Fruit fly (Drosophila melanogaster): ENCODE measurements around the gene spen.

spen gene

dm6 chr2L:243819-244218 lies 85.0 kb downstream of the spen start (continued):
- TF ChIP-seq CG30403 (GFP tag; optimal IDR thresholded peaks at IDR 0.05), result peak; percentile 35
- TF ChIP-seq CG7745 (tag; optimal IDR thresholded peaks at IDR 0.05), result no peak
- TF ChIP-seq CG13775 (GFP tag; optimal IDR thresholded peaks at IDR 0.05), result peak; percentile 9
- TF ChIP-seq CG17361 (GFP tag; IDR thresholded peaks at IDR 0.05), result no peak
- no peak for TF ChIP-seq Hmx (GFP tag; optimal IDR thresholded peaks at IDR 0.05)
- TF ChIP-seq bsh (GFP tag; optimal IDR thresholded peaks at IDR 0.05), result no peak
- no peak for TF ChIP-seq gfzf (GFP tag; optimal IDR thresholded peaks at IDR 0.05)
- no peak for TF ChIP-seq abd-A (tag; optimal IDR thresholded peaks at IDR 0.05)
- no peak for TF ChIP-seq jumu (GFP tag; optimal IDR thresholded peaks at IDR 0.05)
- no peak for TF ChIP-seq Dp (GFP tag; optimal IDR thresholded peaks at IDR 0.05)
- 0 out of 2 replicates have a peak, but pooled peaks have one; percentile 16 for TF ChIP-seq klu (GFP tag; IDR thresholded peaks at IDR 0.05)
- no peak for TF ChIP-seq CG13894 (tag; optimal IDR thresholded peaks at IDR 0.05)
- TF ChIP-seq oc (tag; optimal IDR thresholded peaks at IDR 0.05), result no peak
- no peak for TF ChIP-seq CG17568 (GFP tag; optimal IDR thresholded peaks at IDR 0.05)
- no peak; the same call in 1 of the 2 replicates for TF ChIP-seq sob (GFP tag; IDR thresholded peaks at IDR 0.05)
- no peak for TF ChIP-seq CG9932 (GFP tag; IDR thresholded peaks at IDR 0.05)
- TF ChIP-seq ato (GFP tag; IDR thresholded peaks at IDR 0.05; ENCODE audit: partially characterized antibody), result no peak
- no peak for TF ChIP-seq lov (optimal IDR thresholded peaks at IDR 0.05)
- TF ChIP-seq lov (GFP tag; IDR thresholded peaks at IDR 0.05), result no peak
- TF ChIP-seq croc (GFP tag; conservative IDR thresholded peaks at IDR 0.05), result no peak
- no peak for TF ChIP-seq tx (GFP tag; optimal IDR thresholded peaks at IDR 0.05)
- no peak for TF ChIP-seq Doc2 (GFP tag; IDR thresholded peaks at IDR 0.05)
- no peak for TF ChIP-seq wek (GFP tag; optimal IDR thresholded peaks at IDR 0.05)
- TF ChIP-seq C15 (GFP tag; IDR thresholded peaks at IDR 0.05), result no peak
- TF ChIP-seq HLHmδ (GFP tag; optimal IDR thresholded peaks at IDR 0.05), result no peak
- peak; percentile 41; the same call in 1 of the 2 replicates for TF ChIP-seq Rfx (GFP tag; IDR thresholded peaks at IDR 0.05)
- peak; percentile 10 for TF ChIP-seq CG18476 (GFP tag; optimal IDR thresholded peaks at IDR 0.05)
- no peak for TF ChIP-seq sc (optimal IDR thresholded peaks at IDR 0.05)
- TF ChIP-seq sc (GFP tag; optimal IDR thresholded peaks at IDR 0.05), result no peak
- peak; percentile 44; the same call in 1 of the 2 replicates for TF ChIP-seq CG4730 (GFP tag; IDR thresholded peaks at IDR 0.05)
- TF ChIP-seq Hmr (GFP tag; optimal IDR thresholded peaks at IDR 0.05), result peak; percentile 40
- TF ChIP-seq knrl (GFP tag; IDR thresholded peaks at IDR 0.05; ENCODE audit: partially characterized antibody), result no peak
- 0 out of 2 replicates have a peak, but pooled peaks have one; percentile 24 for TF ChIP-seq CG11696 (GFP tag; IDR thresholded peaks at IDR 0.05)
- TF ChIP-seq disco-r (GFP tag; optimal IDR thresholded peaks at IDR 0.05), result no peak
- peak; percentile 6 for TF ChIP-seq HHEX (GFP tag; optimal IDR thresholded peaks at IDR 0.05)
- peak; percentile 29; the same call in 1 of the 2 replicates for TF ChIP-seq stc (GFP tag; IDR thresholded peaks at IDR 0.05)
- no peak for TF ChIP-seq CG14050 (GFP tag; IDR thresholded peaks at IDR 0.05)
- TF ChIP-seq gem (tag; optimal IDR thresholded peaks at IDR 0.05), result no peak
- no peak for TF ChIP-seq Xrp1 (GFP tag; IDR thresholded peaks at IDR 0.05)
- TF ChIP-seq Fer2 (tag; optimal IDR thresholded peaks at IDR 0.05), result no peak
- TF ChIP-seq CG16779 (GFP tag; IDR thresholded peaks at IDR 0.05), result no peak
- no peak for TF ChIP-seq sug (tag; optimal IDR thresholded peaks at IDR 0.05)
- no peak for TF ChIP-seq Doc3 (GFP tag; IDR thresholded peaks at IDR 0.05; ENCODE audit: partially characterized antibody)
- TF ChIP-seq CG32772 (GFP tag; IDR thresholded peaks at IDR 0.05), result no peak
- TF ChIP-seq Dek (tag; optimal IDR thresholded peaks at IDR 0.05), result no peak
- no peak for TF ChIP-seq CG31365 (tag; optimal IDR thresholded peaks at IDR 0.05)
- TF ChIP-seq CG10147 (GFP tag; optimal IDR thresholded peaks at IDR 0.05), result no peak
- TF ChIP-seq tio (GFP tag; optimal IDR thresholded peaks at IDR 0.05), result no peak
- TF ChIP-seq CG12769 (tag; optimal IDR thresholded peaks at IDR 0.05), result no peak
- TF ChIP-seq scrt (GFP tag; optimal IDR thresholded peaks at IDR 0.05), result peak; percentile 34
- TF ChIP-seq trh (GFP tag; optimal IDR thresholded peaks at IDR 0.05), result no peak
